Comparison of ENCODE assay signal across 3 worm cellular contexts in genomic region chrV:9175218-9175837, ce11.
TF ChIP-seq lines count a peak whose summit lies in the region.

Gene spas-1 (plus strand): TSS chrV:9175789.

TF ChIP-seq in whole organism, L1 larva, 84 proteins besides CTCF, POLR2A, EP300 and RAD21 (continued from another document and continues in another):
- TF ChIP-seq nhr-71 (tag; optimal IDR thresholded peaks at IDR 0.05; lab: Kevin White, UChicago), result peak; percentile 95
- peak; percentile 77 for TF ChIP-seq ama-1 (optimal IDR thresholded peaks at IDR 0.05; lab: Kevin White, UChicago)
- TF ChIP-seq F16B12.6 (tag; optimal IDR thresholded peaks at IDR 0.05; lab: Kevin White, UChicago), result peak; percentile 59
- TF ChIP-seq aly-2 (tag; optimal IDR thresholded peaks at IDR 0.05; lab: Kevin White, UChicago), result peak; percentile 66
- TF ChIP-seq skn-1 (tag; optimal IDR thresholded peaks at IDR 0.05; lab: Kevin White, UChicago), result peak; percentile 88
- TF ChIP-seq rnt-1 (tag; optimal IDR thresholded peaks at IDR 0.05; lab: Kevin White, UChicago), result peak; percentile 92
- TF ChIP-seq nhr-20 (tag; optimal IDR thresholded peaks at IDR 0.05; lab: Kevin White, UChicago), result peak; percentile 97
- TF ChIP-seq hpl-2 (GFP tag; optimal IDR thresholded peaks at IDR 0.05; lab: Kevin White, UChicago), result no peak
- peak; percentile 93 for TF ChIP-seq snu-23 (GFP tag; optimal IDR thresholded peaks at IDR 0.05; lab: Kevin White, UChicago)
- TF ChIP-seq fos-1 (tag; optimal IDR thresholded peaks at IDR 0.05; lab: Kevin White, UChicago), result peak; percentile 75
- peak; percentile 78 for TF ChIP-seq lin-15B (tag; optimal IDR thresholded peaks at IDR 0.05; lab: Kevin White, UChicago)
- TF ChIP-seq mdl-1 (tag; optimal IDR thresholded peaks at IDR 0.05; lab: Kevin White, UChicago), result peak in 1 of 2 experiments; percentile 79
- peak; percentile 92 for TF ChIP-seq swsn-7 (tag; optimal IDR thresholded peaks at IDR 0.05; lab: Kevin White, UChicago)
- peak; percentile 66 for TF ChIP-seq lir-3 (tag; optimal IDR thresholded peaks at IDR 0.05; lab: Kevin White, UChicago; ENCODE audit: poor library complexity)
- peak; percentile 82 for TF ChIP-seq isw-1 (GFP tag; IDR thresholded peaks at IDR 0.05; lab: Robert Waterston, UW)
- TF ChIP-seq efl-1 (optimal IDR thresholded peaks at IDR 0.05; lab: Kevin White, UChicago), result peak; percentile 89 to 98
- peak; percentile 97 to 100 for TF ChIP-seq efl-1 (GFP tag; optimal IDR thresholded peaks at IDR 0.05 in 1 of 2; lab: Kevin White, UChicago)
- TF ChIP-seq ceh-63 (GFP tag; optimal IDR thresholded peaks at IDR 0.05; lab: Kevin White, UChicago), result no peak
- peak; percentile 91 for TF ChIP-seq snpc-4 (tag; optimal IDR thresholded peaks at IDR 0.05; lab: Kevin White, UChicago)
- peak; percentile 32 for TF ChIP-seq mef-2 (tag; optimal IDR thresholded peaks at IDR 0.05; lab: Kevin White, UChicago)
- peak; percentile 68 for TF ChIP-seq ceh-8 (GFP tag; optimal IDR thresholded peaks at IDR 0.05; lab: Kevin White, UChicago)
- 0 out of 2 replicates have a peak, but pooled peaks have one; percentile 36 for TF ChIP-seq ceh-88 (GFP tag; IDR thresholded peaks at IDR 0.05; lab: Robert Waterston, UW)
- TF ChIP-seq nhr-77 (tag; optimal IDR thresholded peaks at IDR 0.05; lab: Kevin White, UChicago), result peak; percentile 79
- TF ChIP-seq C34B4.2 (tag; optimal IDR thresholded peaks at IDR 0.05; lab: Kevin White, UChicago), result no peak
- TF ChIP-seq Y116A8C.19 (tag; optimal IDR thresholded peaks at IDR 0.05; lab: Kevin White, UChicago; ENCODE audit: borderline replicate concordance), result no peak
- TF ChIP-seq tlp-1 (tag; optimal IDR thresholded peaks at IDR 0.05; lab: Kevin White, UChicago), result no peak
- peak; percentile 78 for TF ChIP-seq sox-4 (tag; optimal IDR thresholded peaks at IDR 0.05; lab: Kevin White, UChicago)
- TF ChIP-seq ces-1 (GFP tag; optimal IDR thresholded peaks at IDR 0.05; lab: Kevin White, UChicago), result no peak
- peak; percentile 85 for TF ChIP-seq dsc-1 (tag; optimal IDR thresholded peaks at IDR 0.05; lab: Kevin White, UChicago)
- peak; percentile 83 for TF ChIP-seq jun-1 (tag; optimal IDR thresholded peaks at IDR 0.05; lab: Kevin White, UChicago)
- TF ChIP-seq grh-1 (GFP tag; IDR thresholded peaks at IDR 0.05; lab: Robert Waterston, UW), result peak; percentile 81
- TF ChIP-seq zip-4 (GFP tag; optimal IDR thresholded peaks at IDR 0.05; lab: Kevin White, UChicago), result peak; percentile 71
- TF ChIP-seq nhr-19 (GFP tag; conservative IDR thresholded peaks at IDR 0.05; lab: Robert Waterston, UW), result peak; percentile 92
- peak; percentile 95 for TF ChIP-seq nhr-85 (tag; lab: Kevin White, UChicago)
- TF ChIP-seq unc-98 (GFP tag; IDR thresholded peaks at IDR 0.05; lab: Robert Waterston, UW), result no peak
- peak; percentile 88 for TF ChIP-seq unc-86 (tag; optimal IDR thresholded peaks at IDR 0.05; lab: Kevin White, UChicago)
- TF ChIP-seq dpl-1 (GFP tag; optimal IDR thresholded peaks at IDR 0.05; lab: Kevin White, UChicago), result peak; percentile 98
- peak; percentile 88 for TF ChIP-seq unc-130 (tag; optimal IDR thresholded peaks at IDR 0.05; lab: Kevin White, UChicago)
- peak; percentile 92 to 93 for TF ChIP-seq lsy-2 (tag; optimal IDR thresholded peaks at IDR 0.05; lab: Kevin White, UChicago)
- peak; percentile 81 for TF ChIP-seq elt-2 (tag; optimal IDR thresholded peaks at IDR 0.05; lab: Kevin White, UChicago)
- no peak for TF ChIP-seq mab-9 (GFP tag; IDR thresholded peaks at IDR 0.05; lab: Robert Waterston, UW)
- peak; percentile 84 for TF ChIP-seq nhr-11 (tag; optimal IDR thresholded peaks at IDR 0.05; lab: Kevin White, UChicago)
- TF ChIP-seq nhr-12 (tag; optimal IDR thresholded peaks at IDR 0.05; lab: Kevin White, UChicago), result no peak
- TF ChIP-seq C04F5.9 (tag; optimal IDR thresholded peaks at IDR 0.05; lab: Kevin White, UChicago), result peak; percentile 70

TF ChIP-seq in whole organism, L3 larva, 47 proteins besides CTCF, POLR2A, EP300 and RAD21 (continued from another document):
- TF ChIP-seq nhr-23 (tag; optimal IDR thresholded peaks at IDR 0.05; lab: Kevin White, UChicago) (peak; percentile 89), ama-1 (optimal IDR thresholded peaks at IDR 0.05; lab: Kevin White, UChicago) (peak; percentile 41), snpc-4 (tag; optimal IDR thresholded peaks at IDR 0.05; lab: Kevin White, UChicago) (peak; percentile 88), pha-4 (tag; optimal IDR thresholded peaks at IDR 0.05; lab: Kevin White, UChicago) (peak; percentile 95), elt-3 (tag; optimal IDR thresholded peaks at IDR 0.05; lab: Kevin White, UChicago) (no peak), ceh-28 (tag; optimal IDR thresholded peaks at IDR 0.05; lab: Kevin White, UChicago) (peak; percentile 82), nhr-43 (tag; optimal IDR thresholded peaks at IDR 0.05; lab: Kevin White, UChicago; ENCODE audit: poor library complexity, severe bottlenecking) (peak; percentile 77), unc-39 (tag; optimal IDR thresholded peaks at IDR 0.05; lab: Kevin White, UChicago) (no peak), hmg-11 (tag; optimal IDR thresholded peaks at IDR 0.05; lab: Kevin White, UChicago) (peak; percentile 71), lin-15B (tag; optimal IDR thresholded peaks at IDR 0.05; lab: Kevin White, UChicago) (peak; percentile 88), fos-1 (tag; optimal IDR thresholded peaks at IDR 0.05; lab: Kevin White, UChicago) (no peak), ceh-16 (tag; optimal IDR thresholded peaks at IDR 0.05; lab: Kevin White, UChicago) (no peak), ceh-82 (tag; optimal IDR thresholded peaks at IDR 0.05; lab: Kevin White, UChicago) (peak; percentile 19)

TF ChIP-seq in whole organism, young adult, 124 proteins besides CTCF, POLR2A, EP300 and RAD21 (continued from another document):
- TF ChIP-seq lsl-1 (GFP tag; optimal IDR thresholded peaks at IDR 0.05; lab: Kevin White, UChicago), result peak; percentile 54
- peak; percentile 68 for TF ChIP-seq tlf-1 (GFP tag; optimal IDR thresholded peaks at IDR 0.05; lab: Kevin White, UChicago)
- no peak for TF ChIP-seq tbx-9 (tag; optimal IDR thresholded peaks at IDR 0.05; lab: Kevin White, UChicago; ENCODE audit: borderline replicate concordance)
- TF ChIP-seq dpff-1 (tag; optimal IDR thresholded peaks at IDR 0.05; lab: Kevin White, UChicago), result no peak
- no peak for TF ChIP-seq nhr-90 (tag; optimal IDR thresholded peaks at IDR 0.05; lab: Kevin White, UChicago)
- TF ChIP-seq akir-1 (GFP tag; optimal IDR thresholded peaks at IDR 0.05; lab: Kevin White, UChicago), result no peak
- TF ChIP-seq hlh-12 (tag; optimal IDR thresholded peaks at IDR 0.05; lab: Kevin White, UChicago), result no peak
- no peak for TF ChIP-seq F37B4.10 (GFP tag; IDR thresholded peaks at IDR 0.05; lab: Robert Waterston, UW)
- TF ChIP-seq ztf-28 (GFP tag; IDR thresholded peaks at IDR 0.05; lab: Robert Waterston, UW), result no peak
- TF ChIP-seq ceh-40 (GFP tag; IDR thresholded peaks at IDR 0.05; lab: Robert Waterston, UW), result no peak
- no peak for TF ChIP-seq hmg-20 (GFP tag; IDR thresholded peaks at IDR 0.05; lab: Robert Waterston, UW)
- no peak for TF ChIP-seq rpc-1 (optimal IDR thresholded peaks at IDR 0.05; lab: Kevin White, UChicago)
- no peak for TF ChIP-seq rpc-1 (tag; optimal IDR thresholded peaks at IDR 0.05; lab: Kevin White, UChicago)
- TF ChIP-seq ztf-26 (tag; optimal IDR thresholded peaks at IDR 0.05; lab: Kevin White, UChicago), result peak; percentile 56
- TF ChIP-seq bed-1 (GFP tag; IDR thresholded peaks at IDR 0.05; lab: Robert Waterston, UW), result no peak
- no peak for TF ChIP-seq lag-1 (GFP tag; IDR thresholded peaks at IDR 0.05; lab: Robert Waterston, UW)
- no peak for TF ChIP-seq nfya-2 (GFP tag; IDR thresholded peaks at IDR 0.05; lab: Robert Waterston, UW)
- no peak for TF ChIP-seq mxl-1 (tag; optimal IDR thresholded peaks at IDR 0.05; lab: Kevin White, UChicago)
- no peak for TF ChIP-seq unc-130 (GFP tag; optimal IDR thresholded peaks at IDR 0.05; lab: Kevin White, UChicago)
- no peak for TF ChIP-seq aptf-3 (GFP tag; IDR thresholded peaks at IDR 0.05; lab: Robert Waterston, UW)
- TF ChIP-seq snpc-4 (GFP tag; optimal IDR thresholded peaks at IDR 0.05; lab: Kevin White, UChicago), result no peak
- TF ChIP-seq snpc-4 (tag; optimal IDR thresholded peaks at IDR 0.05; lab: Kevin White, UChicago), result peak in 1 of 4 experiments; percentile 76
- TF ChIP-seq ccch-3 (GFP tag; optimal IDR thresholded peaks at IDR 0.05; lab: Kevin White, UChicago), result no peak
- TF ChIP-seq atf-7 (tag; optimal IDR thresholded peaks at IDR 0.05; lab: Kevin White, UChicago), result no peak
- TF ChIP-seq gei-17 (GFP tag; optimal IDR thresholded peaks at IDR 0.05; lab: Kevin White, UChicago), result peak; percentile 19
- peak; percentile 85 for TF ChIP-seq dox-1 (GFP tag; IDR thresholded peaks at IDR 0.05; lab: Robert Waterston, UW)
- TF ChIP-seq unc-62 (GFP tag; optimal IDR thresholded peaks at IDR 0.05; lab: Kevin White, UChicago), result no peak
- TF ChIP-seq mcd-1 (GFP tag; IDR thresholded peaks at IDR 0.05; lab: Robert Waterston, UW), result peak; percentile 84
- peak; percentile 56; the same call in 1 of the 2 replicates for TF ChIP-seq nfyb-1 (GFP tag; IDR thresholded peaks at IDR 0.05; lab: Robert Waterston, UW)
- peak; percentile 40; the same call in 1 of the 2 replicates for TF ChIP-seq K11D2.4 (GFP tag; IDR thresholded peaks at IDR 0.05; lab: Robert Waterston, UW)
- peak; percentile 40 for TF ChIP-seq xnd-1 (tag; optimal IDR thresholded peaks at IDR 0.05; lab: Kevin White, UChicago)
- peak; percentile 16 for TF ChIP-seq snpc-1.1 (tag; optimal IDR thresholded peaks at IDR 0.05; lab: Kevin White, UChicago; ENCODE audit: insufficient read depth)
- peak; percentile 97 for TF ChIP-seq lin-54 (GFP tag; optimal IDR thresholded peaks at IDR 0.05; lab: Kevin White, UChicago)
- no peak for TF ChIP-seq F55B11.4 (tag; optimal IDR thresholded peaks at IDR 0.05; lab: Kevin White, UChicago; ENCODE audit: borderline replicate concordance, insufficient read depth)
- TF ChIP-seq B0019.2 (GFP tag; conservative IDR thresholded peaks at IDR 0.05; lab: Robert Waterston, UW), result no peak
- peak; percentile 48 for TF ChIP-seq K12H6.12 (tag; optimal IDR thresholded peaks at IDR 0.05; lab: Kevin White, UChicago)
- 0 out of 2 replicates have a peak, but pooled peaks have one; percentile 5 for TF ChIP-seq madf-3 (GFP tag; IDR thresholded peaks at IDR 0.05; lab: Robert Waterston, UW)
- TF ChIP-seq B0035.1 (tag; optimal IDR thresholded peaks at IDR 0.05; lab: Kevin White, UChicago), result peak; percentile 10
- no peak for TF ChIP-seq sdz-38 (tag; optimal IDR thresholded peaks at IDR 0.05; lab: Kevin White, UChicago)
- peak in 1 of 2 experiments; percentile 47 for TF ChIP-seq let-607 (tag; optimal IDR thresholded peaks at IDR 0.05; lab: Kevin White, UChicago)
- no peak for TF ChIP-seq aptf-2 (GFP tag; conservative IDR thresholded peaks at IDR 0.05; lab: Robert Waterston, UW)
- TF ChIP-seq madf-8 (GFP tag; conservative IDR thresholded peaks at IDR 0.05; lab: Robert Waterston, UW), result no peak; the same call in 1 of the 2 replicates
- no peak for TF ChIP-seq mel-28 (tag; optimal IDR thresholded peaks at IDR 0.05; lab: Kevin White, UChicago; ENCODE audit: borderline replicate concordance)
- peak; percentile 26 for TF ChIP-seq F22D6.2 (tag; optimal IDR thresholded peaks at IDR 0.05; lab: Kevin White, UChicago)
- no peak for TF ChIP-seq sptf-2 (GFP tag; optimal IDR thresholded peaks at IDR 0.05; lab: Kevin White, UChicago)
- no peak for TF ChIP-seq cebp-2 (GFP tag; IDR thresholded peaks at IDR 0.05; lab: Robert Waterston, UW)
- no peak for TF ChIP-seq lsy-27 (tag; optimal IDR thresholded peaks at IDR 0.05; lab: Kevin White, UChicago; ENCODE audit: borderline replicate concordance, insufficient read depth)
- no peak for TF ChIP-seq zfh-2 (GFP tag; conservative IDR thresholded peaks at IDR 0.05; lab: Robert Waterston, UW)
- no peak for TF ChIP-seq nhr-27 (tag; optimal IDR thresholded peaks at IDR 0.05; lab: Kevin White, UChicago)
- no peak for TF ChIP-seq ceh-58 (GFP tag; IDR thresholded peaks at IDR 0.05; lab: Robert Waterston, UW)
- no peak for TF ChIP-seq mes-4 (tag; optimal IDR thresholded peaks at IDR 0.05; lab: Kevin White, UChicago)
- no peak for TF ChIP-seq egrh-3 (GFP tag; IDR thresholded peaks at IDR 0.05; lab: Robert Waterston, UW)
- TF ChIP-seq ceh-79 (tag; optimal IDR thresholded peaks at IDR 0.05; lab: Kevin White, UChicago), result no peak
- no peak for TF ChIP-seq hrde-1 (tag; optimal IDR thresholded peaks at IDR 0.05; lab: Kevin White, UChicago; ENCODE audit: borderline replicate concordance)
- TF ChIP-seq ztf-25 (GFP tag; IDR thresholded peaks at IDR 0.05; lab: Robert Waterston, UW), result no peak
- peak; percentile 56 for TF ChIP-seq ceh-27 (GFP tag; optimal IDR thresholded peaks at IDR 0.05; lab: Kevin White, UChicago)
- TF ChIP-seq C06A6.2 (GFP tag; conservative IDR thresholded peaks at IDR 0.05; lab: Robert Waterston, UW), result peak; percentile 69
- no peak for TF ChIP-seq ztf-3 (GFP tag; optimal IDR thresholded peaks at IDR 0.05; lab: Kevin White, UChicago)
- no peak for TF ChIP-seq C17E4.6 (GFP tag; IDR thresholded peaks at IDR 0.05; lab: Robert Waterston, UW)
- TF ChIP-seq Y53F4B.3 (GFP tag; IDR thresholded peaks at IDR 0.05; lab: Robert Waterston, UW), result no peak
- TF ChIP-seq ets-4 (GFP tag; optimal IDR thresholded peaks at IDR 0.05; lab: Kevin White, UChicago), result no peak
- TF ChIP-seq lin-40 (tag; optimal IDR thresholded peaks at IDR 0.05; lab: Kevin White, UChicago), result peak; percentile 86
- no peak for TF ChIP-seq nhr-120 (GFP tag; IDR thresholded peaks at IDR 0.05; lab: Robert Waterston, UW)
- TF ChIP-seq ztf-6 (GFP tag; IDR thresholded peaks at IDR 0.05; lab: Robert Waterston, UW), result no peak
- TF ChIP-seq die-1 (tag; optimal IDR thresholded peaks at IDR 0.05; lab: Kevin White, UChicago), result peak; percentile 3
- peak; percentile 84 for TF ChIP-seq attf-5 (GFP tag; optimal IDR thresholded peaks at IDR 0.05; lab: Kevin White, UChicago)
- TF ChIP-seq Y56A3A.18 (GFP tag; IDR thresholded peaks at IDR 0.05; lab: Robert Waterston, UW), result peak; percentile 49; the same call in 1 of the 2 replicates
- peak; percentile 70; the same call in 1 of the 2 replicates for TF ChIP-seq ekl-4 (GFP tag; IDR thresholded peaks at IDR 0.05; lab: Robert Waterston, UW)
- no peak for TF ChIP-seq T07F8.4 (tag; optimal IDR thresholded peaks at IDR 0.05; lab: Kevin White, UChicago)
- peak; percentile 7 for TF ChIP-seq him-1 (tag; optimal IDR thresholded peaks at IDR 0.05; lab: Kevin White, UChicago)
- no peak for TF ChIP-seq ama-1 (optimal IDR thresholded peaks at IDR 0.05; lab: Kevin White, UChicago)
- no peak for TF ChIP-seq ama-1 (GFP tag; optimal IDR thresholded peaks at IDR 0.05; lab: Kevin White, UChicago)
- TF ChIP-seq madf-6 (GFP tag; IDR thresholded peaks at IDR 0.05; lab: Robert Waterston, UW), result peak; percentile 72
- TF ChIP-seq madf-10 (tag; optimal IDR thresholded peaks at IDR 0.05; lab: Kevin White, UChicago), result peak; percentile 52
- 0 out of 2 replicates have a peak, but pooled peaks have one; percentile 37 for TF ChIP-seq cebp-1 (GFP tag; IDR thresholded peaks at IDR 0.05; lab: Robert Waterston, UW)
- TF ChIP-seq cebp-1 (tag; optimal IDR thresholded peaks at IDR 0.05; lab: Kevin White, UChicago), result peak; percentile 89
- 0 out of 2 replicates have a peak, but pooled peaks have one; percentile 14 for TF ChIP-seq attf-3 (GFP tag; conservative IDR thresholded peaks at IDR 0.05; lab: Robert Waterston, UW)
- TF ChIP-seq F10E7.11 (tag; optimal IDR thresholded peaks at IDR 0.05; lab: Kevin White, UChicago), result no peak
- no peak for TF ChIP-seq zim-3 (tag; optimal IDR thresholded peaks at IDR 0.05; lab: Kevin White, UChicago)
- TF ChIP-seq bed-2 (GFP tag; IDR thresholded peaks at IDR 0.05; lab: Robert Waterston, UW), result no peak
- no peak for TF ChIP-seq F57C9.4 (tag; optimal IDR thresholded peaks at IDR 0.05; lab: Kevin White, UChicago)
- no peak for TF ChIP-seq snpc-1.3 (tag; optimal IDR thresholded peaks at IDR 0.05; lab: Kevin White, UChicago; ENCODE audit: insufficient read depth)
- TF ChIP-seq Y95B8A.8 (GFP tag; IDR thresholded peaks at IDR 0.05; lab: Robert Waterston, UW), result no peak
